Worm (Caenorhabditis elegans): ENCODE data around the gene sre-55.

- TF ChIP-seq lsy-2 (tag; optimal IDR thresholded peaks at IDR 0.05): no peak
- no peak for TF ChIP-seq skn-1 (tag; optimal IDR thresholded peaks at IDR 0.05)
- TF ChIP-seq hmg-1.1 (GFP tag; IDR thresholded peaks at IDR 0.05): no peak
- TF ChIP-seq nhr-77 (tag; optimal IDR thresholded peaks at IDR 0.05): no peak
- no peak for TF ChIP-seq hif-1 (tag; optimal IDR thresholded peaks at IDR 0.05)
- no peak for TF ChIP-seq ztf-11 (tag; optimal IDR thresholded peaks at IDR 0.05)
Observed at ce11 chrII:12328994-12329393, at the start of gene sre-55.

Data from whole organism, L4 larva.